Worm (Caenorhabditis elegans) whole organism, midembryonic: ENCODE results near the gene F14H12.17.

Experiments used
- T22C8.4 ChIP-seq: fragments of 200-800 bp; sonication (Bioruptor generic); IDR thresholded peaks from 2 replicates; pipeline ENCODE4 v1.3.6; 2022; ENCODE audit warnings: missing genetic modification characterization, missing compliant biosample characterization
- cog-1 ChIP-seq: sonication (generic microtip); optimal IDR thresholded peaks from 2 replicates; lab custom pipeline; 2016; ENCODE audit warnings: missing genetic modification characterization, missing compliant biosample characterization
- flt-1 ChIP-seq: fragments of 200-800 bp; sonication (Bioruptor generic); IDR thresholded peaks from 2 replicates; pipeline ENCODE4 v1.3.6; 2022; ENCODE audit warnings: missing genetic modification characterization, missing compliant biosample characterization
- klf-2 ChIP-seq: fragments of 200-800 bp; sonication (Bioruptor generic); conservative IDR thresholded peaks from 2 replicates; pipeline ENCODE4 v1.3.6; 2022; ENCODE audit warnings: missing genetic modification reagents, missing genetic modification characterization, missing compliant biosample characterization
- med-1 ChIP-seq: sonication (generic microtip); optimal IDR thresholded peaks from 2 replicates; lab custom pipeline; 2017; ENCODE audit warnings: missing genetic modification characterization, mild to moderate bottlenecking, missing compliant biosample characterization, antibody characterized with exemption, missing genetic modification reagents; ENCODE audit not compliant: insufficient read depth
- ref-1 ChIP-seq: fragments of 200-800 bp; sonication (Bioruptor generic); conservative IDR thresholded peaks from 2 replicates; pipeline ENCODE4 v1.3.6; 2022; ENCODE audit warnings: missing genetic modification reagents, missing genetic modification characterization, missing compliant biosample characterization
- tab-1 ChIP-seq: fragments of 200-800 bp; sonication (Bioruptor generic); IDR thresholded peaks from 2 replicates; pipeline ENCODE4 v1.3.6; 2022; ENCODE audit warnings: missing genetic modification characterization, missing compliant biosample characterization
- ztf-23 ChIP-seq: fragments of 200-800 bp; sonication (Bioruptor generic); IDR thresholded peaks from 2 replicates; pipeline ENCODE4 v1.3.6; 2022; ENCODE audit warnings: missing genetic modification reagents, missing genetic modification characterization, missing compliant biosample characterization
- ztf-29 ChIP-seq: fragments of 200-800 bp; sonication (Bioruptor generic); IDR thresholded peaks from 2 replicates; pipeline ENCODE4 v1.3.6; 2022; ENCODE audit warnings: missing genetic modification reagents, missing genetic modification characterization, missing compliant biosample characterization

DNA sequence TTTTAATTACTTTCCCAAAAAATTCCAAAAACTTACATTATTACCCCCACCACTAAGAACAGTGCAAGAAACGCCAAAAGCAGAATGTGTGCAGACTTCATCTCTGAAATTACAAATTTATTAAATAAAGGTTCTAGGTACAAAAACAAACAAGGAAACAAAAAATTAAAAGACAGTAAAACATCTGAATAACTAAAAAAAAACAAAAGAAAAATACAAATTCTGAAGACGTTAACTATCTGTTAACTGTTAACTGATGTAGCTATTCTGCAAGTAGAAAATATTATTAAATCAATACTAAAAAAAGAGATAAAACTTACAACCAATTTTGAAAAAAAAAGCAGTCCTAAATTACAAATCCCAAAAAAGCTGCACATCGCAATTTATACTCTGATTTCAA is 8.3 kb upstream of the F14H12.17 start, which contains the start of gene R160.13:
- TF ChIP-seq ztf-29 (GFP tag; lab: Robert Waterston, UW), result no peak
- TF ChIP-seq klf-2, result no peak
- no peak for TF ChIP-seq cog-1 (tag; lab: Kevin White, UChicago)
- TF ChIP-seq T22C8.4 (GFP tag; lab: Robert Waterston, UW), result no peak
- no peak for TF ChIP-seq tab-1 (GFP tag; lab: Robert Waterston, UW)
- no peak for TF ChIP-seq med-1
- TF ChIP-seq ztf-23 (GFP tag; lab: Robert Waterston, UW), result no peak
- TF ChIP-seq flt-1 (GFP tag; lab: Robert Waterston, UW), result no peak
- TF ChIP-seq ref-1 (GFP tag; lab: Robert Waterston, UW), result no peak
